Worm (Caenorhabditis elegans) whole organism, mixed stage, embryonic: ENCODE results near the gene rsp-7.

Source experiments
- nhr-12 ChIP-seq: fragments of 150-350 bp; optimal IDR thresholded peaks from 2 replicates; lab custom pipeline; 2014; ENCODE audit warnings: missing biosample characterization, missing genetic modification characterization
- nhr-2 ChIP-seq: fragments of 150-350 bp; optimal IDR thresholded peaks from 2 replicates; lab custom pipeline; 2014; ENCODE audit warnings: missing biosample characterization, missing genetic modification characterization
- nhr-76 ChIP-seq: sonication (generic microtip); optimal IDR thresholded peaks from 2 replicates; lab custom pipeline; 2017; ENCODE audit warnings: missing biosample characterization, missing genetic modification characterization
- ztf-11 ChIP-seq: fragments of 150-350 bp; optimal IDR thresholded peaks from 2 replicates; lab custom pipeline; 2014; ENCODE audit warnings: missing biosample characterization, missing genetic modification characterization

DNA sequence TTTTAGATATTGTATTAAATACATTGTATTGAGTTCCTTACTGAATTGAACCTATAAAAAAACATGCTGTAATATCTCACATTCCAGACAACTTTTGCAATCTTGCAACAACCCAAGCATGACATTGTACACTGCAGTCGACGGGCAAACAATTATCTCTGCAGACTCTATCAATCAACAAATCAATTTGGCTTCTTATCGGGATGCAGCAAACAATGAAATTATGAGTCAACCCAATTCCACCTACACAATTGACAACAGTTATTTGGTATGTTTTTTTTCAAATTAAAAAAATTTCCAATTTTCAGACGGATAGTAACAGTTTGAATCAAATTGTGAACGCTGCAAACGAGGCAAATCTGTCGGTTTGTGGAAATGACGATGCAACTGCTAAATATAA lies 28.1 kb upstream of the rsp-7 start:
- TF ChIP-seq nhr-2 (no peak), nhr-12 (tag; lab: Kevin White, UChicago) (no peak), nhr-76 (tag; lab: Kevin White, UChicago) (no peak), ztf-11 (tag; lab: Kevin White, UChicago) (no peak)
